Worm (Caenorhabditis elegans) whole organism, L1 larva: Measurements from ENCODE around the gene T16A9.5.

Source experiments
- C34B4.2 ChIP-seq: sonication (generic microtip); optimal IDR thresholded peaks from 2 replicates; lab custom pipeline; 2017; ENCODE audit warnings: mild to moderate bottlenecking, missing genetic modification characterization, missing compliant biosample characterization
- F16B12.6 ChIP-seq: fragments of 150-350 bp; optimal IDR thresholded peaks from 2 replicates; lab custom pipeline; 2014; ENCODE audit warnings: missing biosample characterization, missing genetic modification characterization
- aha-1 ChIP-seq: fragments of 150-350 bp; optimal IDR thresholded peaks from 2 replicates; lab custom pipeline; 2014; ENCODE audit warnings: missing biosample characterization, missing genetic modification characterization
- ceh-8 ChIP-seq: fragments of 200-800 bp; sonication (Bioruptor generic); optimal IDR thresholded peaks from 2 replicates; lab custom pipeline; 2018; ENCODE audit warnings: mild to moderate bottlenecking, missing genetic modification characterization, moderate library complexity, missing compliant biosample characterization
- ceh-82 ChIP-seq, 3 experiments: fragments of 150-350 bp in 1 of 3; sonication (generic microtip) in 2 of 3; optimal IDR thresholded peaks; 2 replicates each; lab custom pipeline; 2014 to 2017; ENCODE audit warnings: missing biosample characterization in 3 of 3, missing genetic modification characterization in 3 of 3
- dpl-1 ChIP-seq, 3 experiments: fragments of 150-350 bp in 2 of 3; sonication (generic microtip) in 1 of 3; optimal IDR thresholded peaks; 2 replicates each; lab custom pipeline; 2014 to 2017; ENCODE audit warnings: missing biosample characterization in 3 of 3, missing genetic modification characterization in 3 of 3, missing genetic modification reagents in 3 of 3
- efl-1 ChIP-seq, 4 experiments: fragments of 150-350 bp; optimal IDR thresholded peaks in 3 of 4; peaks in 1 of 4; 1 replicate in 1 of 4; 2 replicates in 3 of 4; lab custom pipeline; 2014; ENCODE audit warnings: missing biosample characterization in 2 of 4, missing genetic modification characterization in 2 of 4, missing genetic modification reagents in 2 of 4
- egl-27 ChIP-seq, 2 experiments: fragments of 150-350 bp in 1 of 2; sonication (generic microtip); optimal IDR thresholded peaks; 3 replicates each; lab custom pipeline; 2017 to 2018; ENCODE audit warnings: missing biosample characterization in 2 of 2, missing genetic modification characterization in 2 of 2, missing genetic modification reagents in 2 of 2
- elt-3 ChIP-seq, 6 experiments: fragments of 150-350 bp in 1 of 6; sonication (generic microtip); optimal IDR thresholded peaks; 2 replicates each; lab custom pipeline; 2017 to 2018; ENCODE audit warnings: missing biosample characterization in 6 of 6, missing genetic modification characterization in 6 of 6, inconsistent platforms in 1 of 6
- fkh-10 ChIP-seq: sonication (generic microtip); optimal IDR thresholded peaks from 2 replicates; lab custom pipeline; 2017; ENCODE audit warnings: missing biosample characterization, missing genetic modification reagents, missing genetic modification characterization
- fkh-4 ChIP-seq: sonication (generic microtip); optimal IDR thresholded peaks from 2 replicates; lab custom pipeline; 2016; ENCODE audit warnings: missing compliant biosample characterization, missing genetic modification characterization, borderline replicate concordance
- fkh-8 ChIP-seq: sonication (generic microtip); optimal IDR thresholded peaks from 2 replicates; lab custom pipeline; 2016; ENCODE audit warnings: mild to moderate bottlenecking, missing genetic modification characterization, missing compliant biosample characterization
- irx-1 ChIP-seq: sonication (generic microtip); optimal IDR thresholded peaks from 2 replicates; lab custom pipeline; 2016; ENCODE audit warnings: missing genetic modification characterization, missing compliant biosample characterization
- isw-1 ChIP-seq: fragments of 200-800 bp; sonication (Bioruptor generic); IDR thresholded peaks from 2 replicates; pipeline ENCODE4 v1.3.6; 2022; ENCODE audit warnings: missing genetic modification characterization, missing compliant biosample characterization
- jun-1 ChIP-seq: fragments of 150-350 bp; optimal IDR thresholded peaks from 2 replicates; lab custom pipeline; 2014; ENCODE audit warnings: missing biosample characterization, missing genetic modification reagents, missing genetic modification characterization
- lin-13 ChIP-seq: fragments of 150-350 bp; optimal IDR thresholded peaks from 2 replicates; lab custom pipeline; 2014; ENCODE audit warnings: missing biosample characterization, missing genetic modification reagents, missing genetic modification characterization
- lin-39 ChIP-seq: fragments of 150-350 bp; optimal IDR thresholded peaks from 2 replicates; lab custom pipeline; 2014; ENCODE audit warnings: missing biosample characterization, missing genetic modification reagents, missing genetic modification characterization
- mep-1 ChIP-seq: fragments of 150-350 bp; optimal IDR thresholded peaks from 2 replicates; lab custom pipeline; 2014; ENCODE audit warnings: missing biosample characterization, missing genetic modification characterization
- nhr-11 ChIP-seq: fragments of 150-350 bp; optimal IDR thresholded peaks from 2 replicates; lab custom pipeline; 2014; ENCODE audit warnings: missing biosample characterization, missing genetic modification characterization
- nhr-19 ChIP-seq: fragments of 200-800 bp; sonication (Bioruptor generic); conservative IDR thresholded peaks from 2 replicates; pipeline ENCODE4 v1.3.6; 2022; ENCODE audit warnings: missing genetic modification characterization, missing compliant biosample characterization
- nhr-28 ChIP-seq: fragments of 150-350 bp; optimal IDR thresholded peaks from 2 replicates; lab custom pipeline; 2014; ENCODE audit warnings: missing biosample characterization, missing genetic modification characterization
- nhr-76 ChIP-seq: sonication (generic microtip); optimal IDR thresholded peaks from 2 replicates; lab custom pipeline; 2017; ENCODE audit warnings: missing biosample characterization, missing genetic modification characterization
- nhr-77 ChIP-seq: fragments of 150-350 bp; optimal IDR thresholded peaks from 2 replicates; lab custom pipeline; 2014; ENCODE audit warnings: missing biosample characterization, missing genetic modification characterization
- nhr-84 ChIP-seq: sonication (generic microtip); optimal IDR thresholded peaks from 2 replicates; lab custom pipeline; 2017; ENCODE audit warnings: missing biosample characterization, missing genetic modification characterization
- pqm-1 ChIP-seq: sonication (generic microtip); optimal IDR thresholded peaks from 3 replicates; lab custom pipeline; 2017; ENCODE audit warnings: missing biosample characterization, missing genetic modification characterization
- rnt-1 ChIP-seq: sonication (generic microtip); optimal IDR thresholded peaks from 2 replicates; lab custom pipeline; 2016; ENCODE audit warnings: mild to moderate bottlenecking, missing genetic modification characterization, moderate library complexity, missing compliant biosample characterization
- skn-1 ChIP-seq: fragments of 150-350 bp; optimal IDR thresholded peaks from 2 replicates; lab custom pipeline; 2014; ENCODE audit warnings: missing biosample characterization, missing genetic modification characterization
- snpc-4 ChIP-seq: fragments of 150-350 bp; optimal IDR thresholded peaks from 2 replicates; lab custom pipeline; 2014; ENCODE audit warnings: missing biosample characterization, missing genetic modification characterization
- snu-23 ChIP-seq: sonication (generic microtip); optimal IDR thresholded peaks from 2 replicates; lab custom pipeline; 2016; ENCODE audit warnings: missing genetic modification characterization, missing compliant biosample characterization
- sox-4 ChIP-seq: sonication (generic microtip); optimal IDR thresholded peaks from 2 replicates; lab custom pipeline; 2016; ENCODE audit warnings: missing genetic modification characterization, missing compliant biosample characterization
- sup-37 ChIP-seq: fragments of 200-800 bp; sonication (Bioruptor generic); optimal IDR thresholded peaks from 2 replicates; lab custom pipeline; 2018; ENCODE audit warnings: mild to moderate bottlenecking, missing genetic modification characterization, missing compliant biosample characterization
- tlp-1 ChIP-seq: fragments of 150-350 bp; optimal IDR thresholded peaks from 2 replicates; lab custom pipeline; 2014; ENCODE audit warnings: missing biosample characterization, missing genetic modification characterization
- unc-30 ChIP-seq: sonication (generic microtip); optimal IDR thresholded peaks from 2 replicates; lab custom pipeline; 2017; ENCODE audit warnings: missing biosample characterization, missing genetic modification characterization
- unc-62 ChIP-seq: fragments of 150-350 bp; optimal IDR thresholded peaks from 2 replicates; lab custom pipeline; 2014; ENCODE audit warnings: missing biosample characterization, missing genetic modification reagents, missing genetic modification characterization
- vab-15 ChIP-seq: sonication (generic microtip); optimal IDR thresholded peaks from 2 replicates; lab custom pipeline; 2017; ENCODE audit warnings: missing genotype, mild to moderate bottlenecking, missing genetic modification characterization, missing compliant biosample characterization
- zag-1 ChIP-seq: fragments of 150-350 bp; optimal IDR thresholded peaks from 2 replicates; lab custom pipeline; 2014; ENCODE audit warnings: missing biosample characterization, missing genetic modification characterization
- zip-4 ChIP-seq: fragments of 200-800 bp; sonication (Bioruptor generic); optimal IDR thresholded peaks from 2 replicates; lab custom pipeline; 2018; ENCODE audit warnings: mild to moderate bottlenecking, missing genetic modification characterization, moderate library complexity, missing compliant biosample characterization
- ztf-11 ChIP-seq, 2 experiments: sonication (generic microtip); optimal IDR thresholded peaks; 2 replicates each; lab custom pipeline; 2016 to 2017; ENCODE audit warnings: missing genetic modification characterization in 2 of 2, missing biosample characterization in 1 of 2, missing compliant biosample characterization in 1 of 2
- ztf-4 ChIP-seq: fragments of 150-350 bp; optimal IDR thresholded peaks from 2 replicates; lab custom pipeline; 2014; ENCODE audit warnings: missing biosample characterization, missing genetic modification characterization

T16A9.5 gene

ce11 chrV:14248654-14249053 lies 33.6 kb upstream of the T16A9.5 start, which contains the start of gene K02E11.6:
TSS of gene K02E11.6 (plus strand) at chrV:14248802.
- TF ChIP-seq dpl-1 (GFP tag; optimal IDR thresholded peaks at IDR 0.05; lab: Kevin White, UChicago) (no peak), egl-27 (tag; optimal IDR thresholded peaks at IDR 0.05; lab: Kevin White, UChicago) (no peak), pqm-1 (no peak), nhr-84 (no peak), fkh-10 (GFP tag; lab: Kevin White, UChicago) (no peak), nhr-76 (tag; lab: Kevin White, UChicago) (no peak), jun-1 (tag; lab: Kevin White, UChicago) (no peak), zip-4 (GFP tag; lab: Kevin White, UChicago) (no peak), snpc-4 (tag; lab: Kevin White, UChicago) (no peak), elt-3 (tag; optimal IDR thresholded peaks at IDR 0.05; lab: Kevin White, UChicago) (no peak), fkh-4 (tag; lab: Kevin White, UChicago) (no peak)

- TF ChIP-seq aha-1 (no peak), ceh-82 (tag; optimal IDR thresholded peaks at IDR 0.05; lab: Kevin White, UChicago) (no peak), unc-30 (tag; lab: Kevin White, UChicago) (no peak), tlp-1 (tag; lab: Kevin White, UChicago) (no peak), skn-1 (no peak), fkh-4 (tag; lab: Kevin White, UChicago) (no peak)
These were observed 33.0 kb upstream of the T16A9.5 start, which contains the start of gene K02E11.4 for ce11 chrV:14248025-14248424. TSS of gene K02E11.4 (minus strand) at chrV:14248125.

- no peak for TF ChIP-seq fkh-4 (tag; lab: Kevin White, UChicago)
- no peak for TF ChIP-seq dpl-1 (GFP tag; optimal IDR thresholded peaks at IDR 0.05; lab: Kevin White, UChicago)
- TF ChIP-seq nhr-77 (tag; lab: Kevin White, UChicago) = no peak
- no peak for TF ChIP-seq fkh-8
- TF ChIP-seq ceh-82 (tag; optimal IDR thresholded peaks at IDR 0.05; lab: Kevin White, UChicago) = no peak
- TF ChIP-seq efl-1 (optimal IDR thresholded peaks at IDR 0.05; lab: Kevin White, UChicago) = no peak
- peak in 1 of 2 experiments; percentile 31 for TF ChIP-seq efl-1 (GFP tag; optimal IDR thresholded peaks at IDR 0.05 in 1 of 2; lab: Kevin White, UChicago)
These were observed 31.8 kb upstream of the T16A9.5 start, which contains the start of gene K02E11.3 for ce11 chrV:14246761-14247160. TSS of gene K02E11.3 (minus strand) at chrV:14246861.

ce11 chrV:14243904-14244303 lies 28.9 kb upstream of the T16A9.5 start, which contains the start of gene sre-7:
TSS of gene sre-7 (plus strand) at chrV:14244204.
- TF ChIP-seq nhr-19 (no peak), C34B4.2 (no peak), ztf-4 (tag; lab: Kevin White, UChicago) (no peak), irx-1 (tag; lab: Kevin White, UChicago) (no peak), aha-1 (no peak), ztf-11 (tag; optimal IDR thresholded peaks at IDR 0.05; lab: Kevin White, UChicago) (no peak), snu-23 (no peak), tlp-1 (tag; lab: Kevin White, UChicago) (no peak), vab-15 (tag; lab: Kevin White, UChicago) (no peak), mep-1 (tag; lab: Kevin White, UChicago) (no peak), F16B12.6 (tag; lab: Kevin White, UChicago) (no peak), unc-62 (GFP tag; lab: Kevin White, UChicago) (no peak), isw-1 (GFP tag; lab: Robert Waterston, UW) (no peak), lin-39 (tag; lab: Kevin White, UChicago) (no peak), lin-13 (no peak), sox-4 (tag; lab: Kevin White, UChicago) (no peak), rnt-1 (tag; lab: Kevin White, UChicago) (no peak)

ce11 chrV:14240694-14241201 lies 25.7 kb upstream of the T16A9.5 start, which contains the start of gene K02E11.10:
TSS of gene K02E11.10 (minus strand) at chrV:14241151.
- TF ChIP-seq zag-1 = no peak
- TF ChIP-seq mep-1 (tag; lab: Kevin White, UChicago) = no peak
- peak; percentile 25 for TF ChIP-seq ceh-8 (GFP tag; lab: Kevin White, UChicago)
- no peak for TF ChIP-seq nhr-28 (tag; lab: Kevin White, UChicago)
- TF ChIP-seq fkh-10 (GFP tag; lab: Kevin White, UChicago) = no peak
- TF ChIP-seq nhr-11 (tag; lab: Kevin White, UChicago) = no peak
- TF ChIP-seq sup-37 (GFP tag; lab: Kevin White, UChicago) = no peak
